Worm (Caenorhabditis elegans) whole organism, young adult: ENCODE measurements around the gene Y22F5A.11.
A peak's percentile ranks its signal among the peaks of the same experiment; 100 is the strongest.

Experiments used
- B0035.1 ChIP-seq: sonication (generic microtip); optimal IDR thresholded peaks from 2 replicates; lab custom pipeline; 2016; ENCODE audit warnings: missing genetic modification characterization, mild to moderate bottlenecking, missing compliant biosample characterization, missing genotype, missing genetic modification reagents
- C06A6.2 ChIP-seq: fragments of 200-800 bp; sonication (Bioruptor generic); conservative IDR thresholded peaks from 2 replicates; pipeline ENCODE4 v1.3.6; 2022; ENCODE audit warnings: missing genetic modification characterization, missing compliant biosample characterization
- F22D6.2 ChIP-seq: sonication (generic microtip); optimal IDR thresholded peaks from 2 replicates; lab custom pipeline; 2016; ENCODE audit warnings: mild to moderate bottlenecking, missing genetic modification characterization, missing compliant biosample characterization
- F33H1.4 ChIP-seq: fragments of 200-800 bp; sonication (Bioruptor generic); IDR thresholded peaks from 2 replicates; pipeline ENCODE4 v1.3.6; 2022; ENCODE audit warnings: missing genetic modification reagents, missing genetic modification characterization, missing compliant biosample characterization
- F55B11.4 ChIP-seq: sonication (generic microtip); optimal IDR thresholded peaks from 2 replicates; lab custom pipeline; 2016; ENCODE audit warnings: missing compliant biosample characterization, missing genetic modification characterization, borderline replicate concordance; ENCODE audit not compliant: insufficient read depth
- K11D2.4 ChIP-seq: fragments of 200-800 bp; sonication (Bioruptor generic); IDR thresholded peaks from 2 replicates; pipeline ENCODE4 v1.3.6; 2022; ENCODE audit warnings: missing genetic modification reagents, missing genetic modification characterization, missing compliant biosample characterization
- T26A5.8 ChIP-seq: sonication (generic microtip); optimal IDR thresholded peaks from 2 replicates; lab custom pipeline; 2016; ENCODE audit warnings: missing genetic modification characterization, missing compliant biosample characterization
- Y95B8A.8 ChIP-seq: fragments of 200-800 bp; sonication (Bioruptor generic); IDR thresholded peaks from 2 replicates; pipeline ENCODE4 v1.3.6; 2022; ENCODE audit warnings: missing genetic modification reagents, missing genetic modification characterization, missing compliant biosample characterization
- atf-7 ChIP-seq: sonication (generic microtip); optimal IDR thresholded peaks from 2 replicates; lab custom pipeline; 2017; ENCODE audit warnings: mild to moderate bottlenecking, missing genetic modification characterization, missing compliant biosample characterization
- cebp-1 ChIP-seq, 2 experiments: fragments of 200-800 bp in 1 of 2; sonication (Bioruptor generic) in 1 of 2; sonication (generic microtip) in 1 of 2; IDR thresholded peaks in 1 of 2; optimal IDR thresholded peaks in 1 of 2; 2 replicates each; pipeline versions ENCODE4 v1.3.6 to Lab custom; 2017 to 2022; ENCODE audit warnings: missing compliant biosample characterization in 2 of 2, missing genetic modification characterization in 2 of 2, mild to moderate bottlenecking in 1 of 2, missing genetic modification reagents in 1 of 2, moderate library complexity in 1 of 2
- dpff-1 ChIP-seq: sonication (generic microtip); optimal IDR thresholded peaks from 2 replicates; lab custom pipeline; 2017; ENCODE audit warnings: mild to moderate bottlenecking, missing genetic modification characterization, missing compliant biosample characterization
- dpl-1 ChIP-seq: fragments of 150-350 bp; optimal IDR thresholded peaks from 2 replicates; lab custom pipeline; 2014; ENCODE audit warnings: missing biosample characterization, missing genetic modification reagents, missing genetic modification characterization
- egrh-3 ChIP-seq: fragments of 200-800 bp; sonication (Bioruptor generic); IDR thresholded peaks from 2 replicates; pipeline ENCODE4 v1.3.6; 2022; ENCODE audit warnings: missing genetic modification reagents, missing genetic modification characterization, missing compliant biosample characterization
- gei-17 ChIP-seq: fragments of 200-800 bp; sonication (Bioruptor generic); optimal IDR thresholded peaks from 2 replicates; lab custom pipeline; 2018; ENCODE audit warnings: mild to moderate bottlenecking, missing genetic modification characterization, missing compliant biosample characterization
- hmg-1.2 ChIP-seq: fragments of 200-800 bp; sonication (Bioruptor generic); IDR thresholded peaks from 2 replicates; pipeline ENCODE4 v1.3.6; 2022; ENCODE audit warnings: missing genetic modification reagents, missing genetic modification characterization, missing compliant biosample characterization
- hrde-1 ChIP-seq: sonication (generic microtip); optimal IDR thresholded peaks from 2 replicates; lab custom pipeline; 2016; ENCODE audit warnings: missing genetic modification characterization, mild to moderate bottlenecking, missing compliant biosample characterization, moderate library complexity, missing genotype, missing genetic modification reagents, borderline replicate concordance
- lir-1 ChIP-seq: fragments of 200-800 bp; sonication (Bioruptor generic); conservative IDR thresholded peaks from 2 replicates; pipeline ENCODE4 v1.3.6; 2022; ENCODE audit warnings: missing genetic modification reagents, missing genetic modification characterization, missing compliant biosample characterization
- madf-10 ChIP-seq: sonication (generic microtip); optimal IDR thresholded peaks from 2 replicates; lab custom pipeline; 2016; ENCODE audit warnings: mild to moderate bottlenecking, missing genetic modification characterization, missing compliant biosample characterization
- madf-3 ChIP-seq: fragments of 200-800 bp; sonication (Bioruptor generic); IDR thresholded peaks from 2 replicates; pipeline ENCODE4 v1.3.6; 2022; ENCODE audit warnings: missing genetic modification reagents, missing genetic modification characterization, missing compliant biosample characterization
- madf-6 ChIP-seq: fragments of 200-800 bp; sonication (Bioruptor generic); IDR thresholded peaks from 2 replicates; pipeline ENCODE4 v1.3.6; 2022; ENCODE audit warnings: missing genetic modification reagents, missing genetic modification characterization, missing compliant biosample characterization
- mcd-1 ChIP-seq: fragments of 200-800 bp; sonication (Bioruptor generic); IDR thresholded peaks from 2 replicates; pipeline ENCODE4 v1.3.6; 2022; ENCODE audit warnings: missing genetic modification reagents, missing genetic modification characterization, missing compliant biosample characterization
- nhr-27 ChIP-seq: fragments of 200-800 bp; sonication (Bioruptor generic); optimal IDR thresholded peaks from 2 replicates; lab custom pipeline; 2018; ENCODE audit warnings: mild to moderate bottlenecking, missing genetic modification characterization, moderate library complexity, missing compliant biosample characterization
- nhr-80 ChIP-seq: sonication (generic microtip); optimal IDR thresholded peaks from 2 replicates; lab custom pipeline; 2016; ENCODE audit warnings: missing genetic modification characterization, missing compliant biosample characterization
- pha-4 ChIP-seq: fragments of 150-350 bp; sonication (generic microtip); optimal IDR thresholded peaks from 2 replicates; lab custom pipeline; 2014; ENCODE audit warnings: missing biosample characterization, missing genetic modification reagents, missing genetic modification characterization
- repo-1 ChIP-seq: sonication (generic microtip); optimal IDR thresholded peaks from 2 replicates; lab custom pipeline; 2017; ENCODE audit warnings: mild to moderate bottlenecking, missing genetic modification characterization, missing compliant biosample characterization
- snpc-3.4 ChIP-seq: sonication (generic microtip); optimal IDR thresholded peaks from 2 replicates; lab custom pipeline; 2017; ENCODE audit warnings: missing genetic modification characterization, mild to moderate bottlenecking, missing compliant biosample characterization, antibody characterized with exemption, moderate library complexity, missing genotype, missing genetic modification reagents
- somi-1 ChIP-seq: fragments of 200-800 bp; sonication (Bioruptor generic); optimal IDR thresholded peaks from 2 replicates; lab custom pipeline; 2018; ENCODE audit warnings: mild to moderate bottlenecking, missing genetic modification characterization, missing compliant biosample characterization
- tbp1 ChIP-seq: fragments of 200-800 bp; sonication (Bioruptor generic); optimal IDR thresholded peaks from 2 replicates; lab custom pipeline; 2018; ENCODE audit warnings: mild to moderate bottlenecking, missing genetic modification characterization, missing compliant biosample characterization
- xnd-1 ChIP-seq: sonication (generic microtip); optimal IDR thresholded peaks from 2 replicates; lab custom pipeline; 2016; ENCODE audit warnings: missing genotype, missing genetic modification reagents, missing genetic modification characterization, missing compliant biosample characterization
- zfh-2 ChIP-seq: fragments of 200-800 bp; sonication (Bioruptor generic); conservative IDR thresholded peaks from 2 replicates; pipeline ENCODE4 v1.3.6; 2022; ENCODE audit warnings: missing genetic modification reagents, missing genetic modification characterization, missing compliant biosample characterization
- ztf-28 ChIP-seq: fragments of 200-800 bp; sonication (Bioruptor generic); IDR thresholded peaks from 2 replicates; pipeline ENCODE4 v1.3.6; 2022; ENCODE audit warnings: missing genetic modification reagents, missing genetic modification characterization, missing compliant biosample characterization
- ztf-3 ChIP-seq: fragments of 200-800 bp; sonication (Bioruptor generic); optimal IDR thresholded peaks from 2 replicates; lab custom pipeline; 2018; ENCODE audit warnings: mild to moderate bottlenecking, missing genetic modification characterization, missing compliant biosample characterization
- ztf-6 ChIP-seq: fragments of 200-800 bp; sonication (Bioruptor generic); IDR thresholded peaks from 2 replicates; pipeline ENCODE4 v1.3.6; 2022; ENCODE audit warnings: missing genetic modification reagents, missing genetic modification characterization, missing compliant biosample characterization

Gene Y22F5A.11

DNA sequence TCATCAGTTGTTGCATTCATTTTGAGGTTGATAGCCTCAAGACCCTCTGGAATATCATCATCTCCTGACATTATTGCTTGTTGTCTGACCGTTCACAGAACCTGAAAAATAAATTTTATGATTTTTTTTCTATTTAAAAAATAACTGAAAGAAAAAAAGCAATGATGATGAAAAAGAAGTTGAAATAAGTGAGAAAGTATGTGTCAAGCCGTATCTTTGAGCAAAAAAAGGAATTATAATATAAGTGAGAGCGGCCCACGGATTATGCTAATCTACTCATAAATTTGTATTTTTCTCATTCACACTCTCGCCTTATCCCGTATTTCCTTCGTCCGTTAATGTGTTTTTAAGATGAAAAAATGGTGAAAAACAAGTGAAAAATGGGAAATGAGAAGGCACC lies 5.2 kb downstream of the Y22F5A.11 start, which contains the start of gene ric-4 (continued):
- TF ChIP-seq F22D6.2 (tag; lab: Kevin White, UChicago) (no peak), T26A5.8 (tag; lab: Kevin White, UChicago) (no peak), madf-10 (tag; lab: Kevin White, UChicago) (no peak)

DNA sequence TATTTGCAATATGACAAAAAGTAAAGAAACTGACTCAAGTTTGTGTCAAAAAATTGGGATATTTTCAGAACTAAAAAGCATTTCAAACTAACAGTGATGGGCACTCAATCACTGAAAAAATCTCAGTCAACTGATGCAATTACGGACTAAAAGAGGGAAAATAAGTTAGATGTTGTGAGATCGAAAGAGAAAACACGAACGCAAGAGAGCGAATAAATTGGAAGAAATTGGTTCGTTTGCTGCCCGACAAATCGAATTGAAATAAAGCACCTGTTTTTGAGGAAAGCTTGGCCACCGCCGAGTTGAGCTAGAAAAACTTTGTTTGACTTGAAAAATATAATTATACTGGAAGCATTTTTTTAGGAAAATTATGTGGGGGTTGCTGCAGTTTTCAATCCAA lies 9.4 kb downstream of the Y22F5A.11 start:
- TF ChIP-seq madf-3 = no peak
- TF ChIP-seq gei-17 (GFP tag; lab: Kevin White, UChicago) = no peak
- TF ChIP-seq xnd-1 (tag; lab: Kevin White, UChicago) = no peak
- TF ChIP-seq dpff-1 (tag; lab: Kevin White, UChicago) = no peak
- TF ChIP-seq B0035.1 (tag; lab: Kevin White, UChicago) = no peak
- TF ChIP-seq snpc-3.4 (tag; lab: Kevin White, UChicago) = no peak
- no peak for TF ChIP-seq tbp1
- TF ChIP-seq hrde-1 (tag; lab: Kevin White, UChicago) = no peak
- no peak for TF ChIP-seq madf-6 (GFP tag; lab: Robert Waterston, UW)
- no peak for TF ChIP-seq egrh-3 (GFP tag; lab: Robert Waterston, UW)
- TF ChIP-seq somi-1 (GFP tag; lab: Kevin White, UChicago) = no peak
- TF ChIP-seq pha-4 (tag; lab: Kevin White, UChicago) = no peak

DNA sequence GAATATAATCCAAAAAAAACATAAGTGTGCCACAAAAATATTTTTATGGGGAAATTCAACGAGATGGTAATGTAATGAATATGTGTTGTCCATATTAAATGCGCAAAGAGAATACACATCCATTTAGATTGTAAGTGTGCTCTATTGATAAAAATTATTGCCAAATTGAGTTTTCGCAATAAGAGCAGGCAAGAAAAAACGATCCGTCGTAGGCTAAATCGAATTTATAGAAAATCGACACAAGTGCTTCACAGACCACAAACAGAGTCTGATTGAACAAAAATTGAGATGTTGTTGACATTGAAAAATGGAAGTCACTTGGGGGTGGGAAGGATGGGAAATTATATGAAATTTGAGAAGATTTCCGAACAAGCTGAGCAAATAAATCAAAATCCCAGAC lies 10.4 kb downstream of the Y22F5A.11 start:
- TF ChIP-seq F33H1.4 (no peak), hmg-1.2 (no peak), repo-1 (tag; lab: Kevin White, UChicago) (no peak), madf-3 (no peak), atf-7 (tag; lab: Kevin White, UChicago) (no peak), dpl-1 (GFP tag; lab: Kevin White, UChicago) (no peak), ztf-3 (GFP tag; lab: Kevin White, UChicago) (no peak), snpc-3.4 (tag; lab: Kevin White, UChicago) (no peak), F55B11.4 (no peak), ztf-6 (GFP tag; lab: Robert Waterston, UW) (no peak), zfh-2 (GFP tag; lab: Robert Waterston, UW) (no peak), nhr-27 (no peak), mcd-1 (GFP tag; lab: Robert Waterston, UW) (no peak)

DNA sequence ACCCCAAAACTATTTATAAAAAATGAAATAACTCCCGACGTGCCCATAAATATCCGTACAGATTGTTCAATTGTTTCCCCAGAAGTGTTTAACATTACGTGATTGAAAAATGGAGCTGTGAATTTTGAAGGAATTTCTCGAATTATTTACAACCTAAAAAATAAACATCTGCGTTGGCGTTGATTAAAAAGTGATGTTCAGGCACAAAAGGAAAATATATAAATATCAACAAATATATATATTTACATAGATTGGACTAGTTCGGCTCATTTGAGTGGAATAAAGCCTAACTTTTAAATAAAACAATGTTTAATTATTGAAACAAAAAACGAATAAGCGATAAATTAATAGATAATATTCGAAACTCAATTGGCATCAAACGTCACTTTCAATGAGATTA lies 15.0 kb downstream of the Y22F5A.11 start, which contains the start of gene sri-18:
Gene sri-18 (minus strand): TSS at position 101 of the 400 bp plus-strand sequence.
- TF ChIP-seq gei-17 (GFP tag; lab: Kevin White, UChicago) = no peak
- TF ChIP-seq madf-6 (GFP tag; lab: Robert Waterston, UW) = no peak
- TF ChIP-seq mcd-1 (GFP tag; lab: Robert Waterston, UW) = no peak
- TF ChIP-seq Y95B8A.8 (GFP tag; lab: Robert Waterston, UW) = no peak
- TF ChIP-seq lir-1 = no peak
- no peak for TF ChIP-seq madf-3
- TF ChIP-seq K11D2.4 (GFP tag; lab: Robert Waterston, UW) = no peak

DNA sequence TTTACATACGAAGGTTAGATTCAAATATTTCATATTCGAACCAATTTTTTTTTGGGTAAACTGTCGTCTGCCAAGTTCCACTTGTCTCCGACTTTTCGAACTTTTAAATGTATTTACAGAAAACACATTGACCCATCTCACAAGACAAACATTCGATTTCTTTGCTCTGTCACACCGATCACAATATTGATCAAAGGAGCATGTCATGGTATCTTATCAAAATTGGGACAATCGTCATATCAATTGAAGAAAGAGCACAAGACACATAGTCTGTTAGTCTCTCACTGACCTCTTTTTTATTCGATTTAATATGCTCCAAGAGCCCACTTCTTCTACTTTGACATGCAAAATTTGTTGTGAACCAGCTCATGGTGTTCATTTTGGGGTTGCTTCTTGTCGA lies 19.4 kb downstream of the Y22F5A.11 start, which contains the start of gene nhr-232:
Gene nhr-232 (plus strand): TSS at position 121 of the 400 bp plus-strand sequence.
- TF ChIP-seq nhr-80 (peak; percentile 91), C06A6.2 (GFP tag; lab: Robert Waterston, UW) (no peak), F33H1.4 (no peak), ztf-28 (no peak), pha-4 (tag; lab: Kevin White, UChicago) (peak; percentile 31), cebp-1 (GFP tag; IDR thresholded peaks at IDR 0.05; lab: Robert Waterston, UW) (no peak), cebp-1 (tag; optimal IDR thresholded peaks at IDR 0.05; lab: Kevin White, UChicago) (peak; percentile 32)
- TF ChIP-seq, all 124 proteins: peak for 3
